Fruit fly (Drosophila melanogaster) whole organism, embryonic: ENCODE results near the gene CG8543.

Experiments used
- Awh ChIP-seq: fragments of 200-800 bp; sonication (Bioruptor generic); IDR thresholded peaks from 2 replicates; pipeline ENCODE4, ENCODE4 v1.3.6; 2022; ENCODE audit warnings: missing biosample characterization, missing genetic modification characterization
- CG10267 ChIP-seq: fragments of 200-800 bp; sonication (Bioruptor generic); optimal IDR thresholded peaks from 2 replicates; lab custom pipeline; 2018; ENCODE audit warnings: missing biosample characterization, mild to moderate bottlenecking, missing genetic modification characterization, moderate library complexity
- CG10321 ChIP-seq: fragments of 200-800 bp; sonication (Bioruptor generic); IDR thresholded peaks from 2 replicates; pipeline ENCODE4 v1.3.6; 2022; ENCODE audit warnings: missing biosample characterization, missing genetic modification characterization
- CG11398 ChIP-seq: fragments of 200-800 bp; sonication (Bioruptor generic); optimal IDR thresholded peaks from 2 replicates; lab custom pipeline; 2016; ENCODE audit warnings: missing biosample characterization, missing genetic modification characterization
- CG12104 ChIP-seq: fragments of 200-800 bp; sonication (Bioruptor generic); optimal IDR thresholded peaks from 3 replicates; lab custom pipeline; 2016; ENCODE audit warnings: missing biosample characterization, missing genetic modification characterization
- CG1233 ChIP-seq: fragments of 200-800 bp; sonication (Bioruptor generic); optimal IDR thresholded peaks from 4 replicates; lab custom pipeline; 2018; ENCODE audit warnings: missing biosample characterization, mild to moderate bottlenecking, missing genetic modification characterization
- CG14014 ChIP-seq: fragments of 200-800 bp; sonication (Bioruptor generic); IDR thresholded peaks from 2 replicates; pipeline ENCODE4 v1.3.6; 2022; ENCODE audit warnings: missing biosample characterization, missing genetic modification characterization
- CG15479 ChIP-seq: fragments of 200-800 bp; sonication (Bioruptor generic); optimal IDR thresholded peaks from 3 replicates; lab custom pipeline; 2019; ENCODE audit warnings: missing biosample characterization, mild to moderate bottlenecking, missing genetic modification characterization, moderate library complexity
- CG17361 ChIP-seq: fragments of 200-800 bp; sonication (Bioruptor generic); IDR thresholded peaks from 3 replicates; pipeline ENCODE4 v1.3.6; 2022; ENCODE audit warnings: missing biosample characterization, missing genetic modification characterization
- CG18476 ChIP-seq: fragments of 200-800 bp; sonication (Bioruptor generic); optimal IDR thresholded peaks from 2 replicates; lab custom pipeline; 2016; ENCODE audit warnings: missing biosample characterization, mild to moderate bottlenecking, missing genetic modification characterization
- CG34422 ChIP-seq: fragments of 200-800 bp; sonication (Bioruptor generic); IDR thresholded peaks from 3 replicates; pipeline ENCODE4 v1.3.6; 2022; ENCODE audit warnings: missing biosample characterization, missing genetic modification characterization
- CG4360 ChIP-seq: fragments of 200-800 bp; sonication (Bioruptor generic); IDR thresholded peaks from 2 replicates; pipeline ENCODE4 v1.3.6; 2022; ENCODE audit warnings: missing biosample characterization, missing genetic modification characterization
- CG6791 ChIP-seq: fragments of 200-800 bp; sonication (Bioruptor generic); IDR thresholded peaks from 3 replicates; pipeline ENCODE4 v1.3.6; 2022; ENCODE audit warnings: missing biosample characterization, missing genetic modification characterization; ENCODE audit not compliant: partially characterized antibody
- CG7372 ChIP-seq: fragments of 200-800 bp; sonication (Bioruptor generic); IDR thresholded peaks from 2 replicates; pipeline ENCODE4 v1.3.6; 2022; ENCODE audit warnings: missing biosample characterization, missing genetic modification characterization
- CG7839 ChIP-seq: fragments of 200-800 bp; sonication (Bioruptor generic); optimal IDR thresholded peaks from 3 replicates; lab custom pipeline; 2018; ENCODE audit warnings: missing biosample characterization, mild to moderate bottlenecking, missing genetic modification characterization, moderate library complexity
- CG8359 ChIP-seq: fragments of 200-800 bp; sonication (Bioruptor generic); optimal IDR thresholded peaks from 2 replicates; lab custom pipeline; 2017; ENCODE audit warnings: missing biosample characterization, mild to moderate bottlenecking, missing genetic modification characterization, borderline replicate concordance
- CHES-1-like ChIP-seq: fragments of 200-800 bp; sonication (Bioruptor generic); optimal IDR thresholded peaks from 2 replicates; lab custom pipeline; 2016; ENCODE audit warnings: missing biosample characterization, missing genetic modification characterization
- CTCF ChIP-seq: fragments of 200-800 bp; sonication (Bioruptor generic); optimal IDR thresholded peaks from 2 replicates; lab custom pipeline; 2017; ENCODE audit warnings: missing biosample characterization, mild to moderate bottlenecking, missing genetic modification characterization, moderate library complexity
- Dbx ChIP-seq: fragments of 200-800 bp; sonication (Bioruptor generic); IDR thresholded peaks from 3 replicates; pipeline ENCODE4 v1.3.6; 2022; ENCODE audit warnings: missing biosample characterization, missing genetic modification characterization
- Eip74EF ChIP-seq, 2 experiments: fragments of 200-800 bp in 1 of 2; fragments of >200 bp in 1 of 2; sonication (Bioruptor generic) in 1 of 2; optimal IDR thresholded peaks; 2 replicates each; lab custom pipeline; 2017 to 2019; ENCODE audit warnings: missing biosample characterization in 2 of 2, missing genetic modification characterization in 2 of 2, mild to moderate bottlenecking in 1 of 2, moderate library complexity in 1 of 2
- Hr78 ChIP-seq, 2 experiments: fragments of 200-800 bp in 1 of 2; fragments of >200 bp in 1 of 2; sonication (Bioruptor generic) in 1 of 2; optimal IDR thresholded peaks; 2 replicates each; lab custom pipeline; 2017 to 2019; ENCODE audit warnings: missing biosample characterization in 2 of 2, missing genetic modification characterization in 2 of 2, mild to moderate bottlenecking in 1 of 2, moderate library complexity in 1 of 2
- Med ChIP-seq: fragments of 200-800 bp; sonication (Bioruptor generic); peaks from one replicate; lab custom pipeline; 2016; ENCODE audit warnings: missing biosample characterization, missing genetic modification characterization, mild to moderate bottlenecking, inconsistent platforms, moderate library complexity
- NfI ChIP-seq: fragments of 200-800 bp; sonication (Bioruptor generic); optimal IDR thresholded peaks from 3 replicates; lab custom pipeline; 2018; ENCODE audit warnings: missing biosample characterization, mild to moderate bottlenecking, missing genetic modification characterization, moderate library complexity
- Ssrp ChIP-seq: fragments of 200-800 bp; sonication (Bioruptor generic); optimal IDR thresholded peaks from 2 replicates; lab custom pipeline; 2018; ENCODE audit warnings: missing biosample characterization, mild to moderate bottlenecking, missing genetic modification characterization, moderate library complexity
- Stat92E ChIP-seq, 3 experiments: fragments of >200 bp in 2 of 3; fragments of 200-800 bp in 1 of 3; sonication (Bioruptor generic) in 1 of 3; optimal IDR thresholded peaks; 2 replicates each; lab custom pipeline; 2017 to 2019; ENCODE audit warnings: missing biosample characterization in 3 of 3, missing genetic modification characterization in 3 of 3, mild to moderate bottlenecking in 1 of 3, moderate library complexity in 1 of 3
- TFAM ChIP-seq: fragments of 200-800 bp; sonication (Bioruptor generic); optimal IDR thresholded peaks from 2 replicates; lab custom pipeline; 2017; ENCODE audit warnings: missing biosample characterization, missing genetic modification characterization, inconsistent platforms
- Vsx1 ChIP-seq: fragments of 200-800 bp; sonication (Bioruptor generic); optimal IDR thresholded peaks from 2 replicates; lab custom pipeline; 2017; ENCODE audit warnings: missing biosample characterization, mild to moderate bottlenecking, missing genetic modification characterization, missing genetic modification reagents
- Xrp1 ChIP-seq: fragments of 200-800 bp; sonication (Bioruptor generic); IDR thresholded peaks from 2 replicates; pipeline ENCODE4 v1.3.6; 2022; ENCODE audit warnings: missing biosample characterization, missing genetic modification characterization
- ab ChIP-seq: fragments of 200-800 bp; sonication (Bioruptor generic); optimal IDR thresholded peaks from 2 replicates; lab custom pipeline; 2016; ENCODE audit warnings: missing biosample characterization, missing genetic modification characterization
- ara ChIP-seq: fragments of 200-800 bp; sonication (Bioruptor generic); IDR thresholded peaks from 2 replicates; pipeline ENCODE4 v1.3.6; 2022; ENCODE audit warnings: missing biosample characterization, missing genetic modification characterization
- caup ChIP-seq: fragments of 200-800 bp; sonication (Bioruptor generic); optimal IDR thresholded peaks from 3 replicates; lab custom pipeline; 2017; ENCODE audit warnings: missing biosample characterization, mild to moderate bottlenecking, missing genetic modification characterization, moderate library complexity; ENCODE audit not compliant: severe bottlenecking
- chif ChIP-seq, 2 experiments: fragments of 200-800 bp; sonication (Bioruptor generic); optimal IDR thresholded peaks; 3 replicates each; lab custom pipeline; 2016; ENCODE audit warnings: missing biosample characterization in 2 of 2, missing genetic modification characterization in 2 of 2
- crol ChIP-seq: fragments of 200-800 bp; sonication (Bioruptor generic); IDR thresholded peaks from 2 replicates; pipeline ENCODE4 v1.3.6; 2022; ENCODE audit warnings: missing biosample characterization, missing genetic modification characterization
- ewg ChIP-seq: fragments of 200-800 bp; sonication (Bioruptor generic); optimal IDR thresholded peaks from 3 replicates; lab custom pipeline; 2017; ENCODE audit warnings: mild to moderate bottlenecking, missing biosample characterization, missing genetic modification reagents, missing genetic modification characterization
- exex ChIP-seq: fragments of 200-800 bp; sonication (Bioruptor generic); optimal IDR thresholded peaks from 4 replicates; lab custom pipeline; 2018; ENCODE audit warnings: missing biosample characterization, mild to moderate bottlenecking, missing genetic modification characterization, moderate library complexity
- h ChIP-seq: fragments of >200 bp; optimal IDR thresholded peaks from 2 replicates; lab custom pipeline; 2017
- hbn ChIP-seq: fragments of 200-800 bp; sonication (Bioruptor generic); IDR thresholded peaks from 2 replicates; pipeline ENCODE4 v1.3.6; 2022; ENCODE audit warnings: missing biosample characterization, missing genetic modification characterization; ENCODE audit not compliant: partially characterized antibody
- hth ChIP-seq: fragments of >200 bp; optimal IDR thresholded peaks from 2 replicates; lab custom pipeline; 2017; ENCODE audit warnings: inconsistent platforms
- lab ChIP-seq: fragments of 200-800 bp; sonication (Bioruptor generic); optimal IDR thresholded peaks from 3 replicates; lab custom pipeline; 2017; ENCODE audit warnings: missing biosample characterization, missing genetic modification characterization, mild to moderate bottlenecking, moderate library complexity, missing genetic modification reagents
- pita ChIP-seq: fragments of 200-800 bp; sonication (Bioruptor generic); optimal IDR thresholded peaks from 2 replicates; lab custom pipeline; 2017; ENCODE audit warnings: missing biosample characterization, mild to moderate bottlenecking, missing genetic modification characterization
- ranshi ChIP-seq: fragments of 200-800 bp; sonication (Bioruptor generic); IDR thresholded peaks from 2 replicates; pipeline ENCODE4 v1.3.6; 2022; ENCODE audit warnings: missing biosample characterization, missing genetic modification characterization
- row ChIP-seq: fragments of 200-800 bp; sonication (Bioruptor generic); IDR thresholded peaks from 3 replicates; pipeline ENCODE4 v1.3.6; 2022; ENCODE audit warnings: missing biosample characterization, missing genetic modification characterization
- sd ChIP-seq: fragments of 200-800 bp; sonication (Bioruptor generic); optimal IDR thresholded peaks from 3 replicates; lab custom pipeline; 2018; ENCODE audit warnings: missing biosample characterization, mild to moderate bottlenecking, missing genetic modification characterization, moderate library complexity
- sens ChIP-seq: fragments of 200-800 bp; sonication (Bioruptor generic); peaks from one replicate; lab custom pipeline; 2016; ENCODE audit warnings: missing biosample characterization, missing genetic modification characterization
- vvl ChIP-seq: fragments of 200-800 bp; sonication (Bioruptor generic); IDR thresholded peaks from 2 replicates; pipeline ENCODE4 v1.3.6; 2022; ENCODE audit warnings: missing biosample characterization, missing genetic modification characterization
- zfh1 ChIP-seq: fragments of 200-800 bp; sonication (Bioruptor generic); IDR thresholded peaks from 3 replicates; pipeline ENCODE4 v1.3.6; 2022; ENCODE audit warnings: missing biosample characterization, missing genetic modification characterization
- zfh2 ChIP-seq: fragments of 200-800 bp; sonication (Bioruptor generic); optimal IDR thresholded peaks from 2 replicates; lab custom pipeline; 2016; ENCODE audit warnings: missing biosample characterization, missing genetic modification characterization

CG8543 gene

dm6 chr3L:7434715-7435653 is 35.1 kb downstream of the CG8543 start, which contains the start of gene Rac2 (continued):
- TF ChIP-seq Hr78 (GFP tag; optimal IDR thresholded peaks at IDR 0.05; lab: Kevin White, UChicago) (peak in 1 of 2 experiments; percentile 85), caup (GFP tag; lab: Kevin White, UChicago) (peak; percentile 54), Xrp1 (GFP tag; lab: Robert Waterston, UW) (peak; percentile 40; the same call in 1 of the 2 replicates), CG11398 (GFP tag; lab: Kevin White, UChicago) (peak; percentile 22), Med (GFP tag; lab: Kevin White, UChicago) (peak; percentile 79), lab (GFP tag; lab: Kevin White, UChicago) (peak; percentile 49), CG4360 (GFP tag; lab: Robert Waterston, UW) (peak; percentile 14; the same call in 1 of the 2 replicates), zfh1 (GFP tag; lab: Robert Waterston, UW) (no peak), Ssrp (tag; lab: Kevin White, UChicago) (no peak), Eip74EF (GFP tag; optimal IDR thresholded peaks at IDR 0.05; lab: Kevin White, UChicago) (peak in 1 of 2 experiments; percentile 23), vvl (GFP tag; lab: Robert Waterston, UW) (peak; percentile 54; the same call in 1 of the 2 replicates), CHES-1-like (GFP tag; lab: Kevin White, UChicago) (peak; percentile 14), CG12104 (no peak), CG14014 (GFP tag; lab: Robert Waterston, UW) (0 out of 2 replicates have a peak, but pooled peaks have one; percentile 9), CG1233 (GFP tag; lab: Kevin White, UChicago) (no peak), CG8359 (GFP tag; lab: Kevin White, UChicago) (peak; percentile 22), sd (tag; lab: Kevin White, UChicago) (peak; percentile 63), CTCF (GFP tag; lab: Kevin White, UChicago) (no peak), pita (GFP tag; lab: Kevin White, UChicago) (no peak), exex (tag; lab: Kevin White, UChicago) (peak; percentile 26), ewg (GFP tag; lab: Kevin White, UChicago) (peak; percentile 38), ara (0 out of 2 replicates have a peak, but pooled peaks have one; percentile 20), CG7839 (tag; lab: Kevin White, UChicago) (peak; percentile 31), CG10321 (GFP tag; lab: Robert Waterston, UW) (peak; percentile 96), sens (peak; percentile 86), CG17361 (GFP tag; lab: Robert Waterston, UW) (peak; percentile 44; the same call in 1 of the 3 replicates), h (lab: Kevin White, UChicago) (no peak), ranshi (GFP tag; lab: Robert Waterston, UW) (0 out of 2 replicates have a peak, but pooled peaks have one; percentile 4), Dbx (GFP tag; lab: Robert Waterston, UW) (peak; percentile 53; the same call in 1 of the 3 replicates), zfh2 (no peak), chif (GFP tag; optimal IDR thresholded peaks at IDR 0.05; lab: Kevin White, UChicago) (no peak), row (GFP tag; lab: Robert Waterston, UW) (peak; percentile 67), crol (GFP tag; lab: Robert Waterston, UW) (peak; percentile 48; the same call in 1 of the 2 replicates), hth (lab: Kevin White, UChicago) (no peak), Vsx1 (GFP tag; lab: Kevin White, UChicago) (peak; percentile 58), Awh (GFP tag; lab: Robert Waterston, UW) (0 out of 2 replicates have a peak, but pooled peaks have one; percentile 47), CG7372 (GFP tag; lab: Robert Waterston, UW) (no peak), hbn (peak; percentile 44), CG18476 (no peak), Stat92E (GFP tag; optimal IDR thresholded peaks at IDR 0.05; lab: Kevin White, UChicago) (peak in 1 of 3 experiments; percentile 99), TFAM (GFP tag; lab: Kevin White, UChicago) (no peak), ab (GFP tag; lab: Kevin White, UChicago) (peak; percentile 9), CG10267 (no peak), NfI (GFP tag; lab: Kevin White, UChicago) (peak; percentile 13), CG15479 (GFP tag; lab: Kevin White, UChicago) (peak; percentile 34), CG6791 (GFP tag; lab: Robert Waterston, UW) (peak; percentile 57; the same call in 1 of the 3 replicates), CG34422 (0 out of 3 replicates have a peak, but pooled peaks have one; percentile 14)
